Worm (Caenorhabditis elegans) whole organism, dauer: ENCODE measurements around the gene dmd-3.

Experiments
- unc-62 ChIP-seq: sonication (generic microtip); optimal IDR thresholded peaks from 2 replicates; lab custom pipeline; 2017; ENCODE audit warnings: missing biosample characterization, missing genetic modification reagents, missing genetic modification characterization

dmd-3 gene

ce11 chrV:19655151-19655550, at the start of gene dmd-3:
dmd-3 (minus strand) TSS chrV:19655251.
- no peak for TF ChIP-seq unc-62

- no peak for TF ChIP-seq unc-62
These were observed 42.5 kb upstream of the dmd-3 start, which contains the start of the genes Y43F8C.13 and ani-3 for ce11 chrV:19697348-19698172. Y43F8C.13 (minus strand) TSS chrV:19697398. ani-3 (plus strand) TSS chrV:19697732.

ce11 chrV:19691954-19692353, 36.9 kb upstream of the dmd-3 start:
- TF ChIP-seq unc-62, result no peak

ce11 chrV:19691271-19691886, 36.3 kb upstream of the dmd-3 start:
- no peak for TF ChIP-seq unc-62

ce11 chrV:19674543-19674942, 19.5 kb upstream of the dmd-3 start, which contains the start of gene mrp-7:
mrp-7 (plus strand) TSS chrV:19674843.
- TF ChIP-seq unc-62, result no peak

- no peak for TF ChIP-seq unc-62
These were observed 18.4 kb upstream of the dmd-3 start for ce11 chrV:19673298-19673903.

- no peak for TF ChIP-seq unc-62
These were observed 17.3 kb upstream of the dmd-3 start for ce11 chrV:19672357-19672756.

ce11 chrV:19671816-19672215, 16.8 kb upstream of the dmd-3 start:
- no peak for TF ChIP-seq unc-62

- TF ChIP-seq unc-62, result no peak
These were observed 15.8 kb upstream of the dmd-3 start for ce11 chrV:19670866-19671265.

ce11 chrV:19669959-19670358, 14.9 kb upstream of the dmd-3 start, which contains the start of gene Y43F8C.11:
Y43F8C.11 (plus strand) TSS chrV:19670259.
- no peak for TF ChIP-seq unc-62

ce11 chrV:19668213-19668612, 13.2 kb upstream of the dmd-3 start:
- no peak for TF ChIP-seq unc-62

ce11 chrV:19667716-19668115, 12.7 kb upstream of the dmd-3 start:
- no peak for TF ChIP-seq unc-62

- TF ChIP-seq unc-62, result no peak
These were observed 11.3 kb upstream of the dmd-3 start for ce11 chrV:19666308-19666707.

ce11 chrV:19664574-19664973, 9.5 kb upstream of the dmd-3 start:
- TF ChIP-seq unc-62, result no peak

- no peak for TF ChIP-seq unc-62
These were observed 9.4 kb downstream of the dmd-3 start, which contains the start of gene Y43F8C.9 for ce11 chrV:19645572-19646155. Y43F8C.9 (plus strand) TSS chrV:19646105.

ce11 chrV:19643903-19644302, 11.1 kb downstream of the dmd-3 start, which contains the start of the genes Y43F8C.7 and mrps-28:
Y43F8C.7 (minus strand) TSS chrV:19644030.
mrps-28 (plus strand) TSS chrV:19644239.
- no peak for TF ChIP-seq unc-62

ce11 chrV:19643015-19643414, 12.0 kb downstream of the dmd-3 start:
- no peak for TF ChIP-seq unc-62
